Worm (Caenorhabditis elegans): ENCODE measurements around the gene T13G4.4.

DNA sequence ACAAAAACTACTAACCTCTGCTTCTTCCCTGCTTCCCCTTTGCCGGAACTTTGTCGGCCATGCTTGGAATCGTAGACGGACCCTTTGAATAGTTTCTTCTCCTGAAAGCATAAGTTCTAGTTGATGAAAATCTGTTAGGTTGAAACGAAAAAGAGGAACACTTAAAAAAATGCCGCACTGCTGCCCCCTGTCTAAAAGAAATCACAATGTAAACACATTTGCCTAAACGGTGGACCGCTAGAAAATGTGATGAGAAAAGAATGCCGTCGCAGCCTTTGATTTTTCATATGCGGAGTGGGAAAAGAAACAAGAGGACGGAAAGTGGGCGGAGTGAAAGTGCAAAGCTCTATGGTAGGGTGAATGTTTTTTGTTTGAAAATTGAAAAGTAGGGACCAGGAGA is 14.6 kb upstream of the T13G4.4 start, which contains the start of gene T13G4.7:
- TF ChIP-seq snpc-4 (tag; optimal IDR thresholded peaks at IDR 0.05): no peak
- no peak for TF ChIP-seq nhr-11 (tag; optimal IDR thresholded peaks at IDR 0.05)
- no peak for TF ChIP-seq nhr-77 (tag; optimal IDR thresholded peaks at IDR 0.05)
